Fruit fly (Drosophila melanogaster) whole organism, embryonic: Measurements from ENCODE around the gene fln.

Experiments
- BEAF-32 ChIP-seq: fragments of 200-800 bp; sonication (Bioruptor generic); optimal IDR thresholded peaks from 3 replicates; lab custom pipeline; 2017; ENCODE audit warnings: missing biosample characterization, missing genetic modification characterization, mild to moderate bottlenecking, moderate library complexity, missing genetic modification reagents
- Bdp1 ChIP-seq: fragments of 200-800 bp; sonication (Bioruptor generic); optimal IDR thresholded peaks from 3 replicates; lab custom pipeline; 2016; ENCODE audit warnings: missing biosample characterization, missing genetic modification characterization
- Bteb2 ChIP-seq: fragments of 200-800 bp; sonication (Bioruptor generic); optimal IDR thresholded peaks from 2 replicates; lab custom pipeline; 2016; ENCODE audit warnings: missing biosample characterization, missing genetic modification characterization
- CG10209 ChIP-seq: fragments of 200-800 bp; sonication (Bioruptor generic); optimal IDR thresholded peaks from 3 replicates; lab custom pipeline; 2017; ENCODE audit warnings: missing biosample characterization, mild to moderate bottlenecking, missing genetic modification characterization, missing genetic modification reagents
- CG13296 ChIP-seq: fragments of 200-800 bp; sonication (Bioruptor generic); optimal IDR thresholded peaks from 3 replicates; lab custom pipeline; 2018; ENCODE audit warnings: missing biosample characterization, mild to moderate bottlenecking, missing genetic modification characterization
- CG13775 ChIP-seq: fragments of 200-800 bp; sonication (Bioruptor generic); optimal IDR thresholded peaks from 3 replicates; lab custom pipeline; 2017; ENCODE audit warnings: missing biosample characterization, mild to moderate bottlenecking, missing genetic modification characterization
- CG14441 ChIP-seq: fragments of 200-800 bp; sonication (Bioruptor generic); IDR thresholded peaks from 2 replicates; pipeline ENCODE4 v1.3.6; 2022; ENCODE audit warnings: missing biosample characterization, missing genetic modification characterization
- CG14965 ChIP-seq: fragments of 200-800 bp; sonication (Bioruptor generic); optimal IDR thresholded peaks from 2 replicates; lab custom pipeline; 2016; ENCODE audit warnings: missing biosample characterization, missing genetic modification characterization, borderline replicate concordance
- CG17359 ChIP-seq: fragments of 200-800 bp; sonication (Bioruptor generic); optimal IDR thresholded peaks from 3 replicates; lab custom pipeline; 2018; ENCODE audit warnings: missing biosample characterization, mild to moderate bottlenecking, missing genetic modification characterization, moderate library complexity
- CG18476 ChIP-seq: fragments of 200-800 bp; sonication (Bioruptor generic); optimal IDR thresholded peaks from 2 replicates; lab custom pipeline; 2016; ENCODE audit warnings: missing biosample characterization, mild to moderate bottlenecking, missing genetic modification characterization
- CG2889 ChIP-seq: fragments of 200-800 bp; sonication (Bioruptor generic); IDR thresholded peaks from 3 replicates; pipeline ENCODE4 v1.3.6; 2022; ENCODE audit warnings: missing biosample characterization, missing genetic modification characterization
- CG31224 ChIP-seq: fragments of 200-800 bp; sonication (Bioruptor generic); IDR thresholded peaks from 2 replicates; pipeline ENCODE4 v1.3.6; 2022; ENCODE audit warnings: missing biosample characterization, missing genetic modification characterization
- CG34224 ChIP-seq: fragments of 200-800 bp; sonication (Bioruptor generic); IDR thresholded peaks from 3 replicates; pipeline ENCODE4 v1.3.6; 2022; ENCODE audit warnings: missing biosample characterization, missing genetic modification characterization; ENCODE audit not compliant: partially characterized antibody
- CG3995 ChIP-seq: fragments of 200-800 bp; sonication (Bioruptor generic); optimal IDR thresholded peaks from 3 replicates; lab custom pipeline; 2016; ENCODE audit warnings: missing biosample characterization, missing genetic modification characterization
- CG4854 ChIP-seq: fragments of 200-800 bp; sonication (Bioruptor generic); optimal IDR thresholded peaks from 2 replicates; lab custom pipeline; 2016; ENCODE audit warnings: missing biosample characterization, missing genetic modification characterization, inconsistent platforms
- CG8359 ChIP-seq: fragments of 200-800 bp; sonication (Bioruptor generic); optimal IDR thresholded peaks from 2 replicates; lab custom pipeline; 2017; ENCODE audit warnings: missing biosample characterization, mild to moderate bottlenecking, missing genetic modification characterization, borderline replicate concordance
- CG9727 ChIP-seq: fragments of 200-800 bp; sonication (Bioruptor generic); optimal IDR thresholded peaks from 3 replicates; lab custom pipeline; 2017; ENCODE audit warnings: missing biosample characterization, mild to moderate bottlenecking, missing genetic modification characterization
- Dref ChIP-seq: fragments of 200-800 bp; sonication (Bioruptor generic); IDR thresholded peaks from 2 replicates; pipeline ENCODE4 v1.3.6; 2022; ENCODE audit warnings: missing biosample characterization, missing genetic modification characterization
- Fer3 ChIP-seq: fragments of 200-800 bp; sonication (Bioruptor generic); optimal IDR thresholded peaks from 2 replicates; lab custom pipeline; 2018; ENCODE audit warnings: missing biosample characterization, mild to moderate bottlenecking, missing genetic modification characterization, moderate library complexity
- MTF-1 ChIP-seq: fragments of 200-800 bp; sonication (Bioruptor generic); optimal IDR thresholded peaks from 2 replicates; lab custom pipeline; 2018; ENCODE audit warnings: missing biosample characterization, mild to moderate bottlenecking, missing genetic modification characterization, borderline replicate concordance
- Mad ChIP-seq: fragments of 200-800 bp; sonication (Bioruptor generic); optimal IDR thresholded peaks from 2 replicates; lab custom pipeline; 2016; ENCODE audit warnings: missing biosample characterization, missing genetic modification characterization
- Med ChIP-seq: fragments of 200-800 bp; sonication (Bioruptor generic); peaks from one replicate; lab custom pipeline; 2016; ENCODE audit warnings: missing biosample characterization, missing genetic modification characterization, mild to moderate bottlenecking, inconsistent platforms, moderate library complexity
- NFAT ChIP-seq: fragments of 200-800 bp; sonication (Bioruptor generic); IDR thresholded peaks from 2 replicates; pipeline ENCODE4 v1.3.6; 2022; ENCODE audit warnings: missing biosample characterization, missing genetic modification characterization
- Nf-YA ChIP-seq: fragments of 200-800 bp; sonication (Bioruptor generic); IDR thresholded peaks from 2 replicates; pipeline ENCODE4 v1.3.6; 2022; ENCODE audit warnings: missing biosample characterization, missing genetic modification characterization
- Opbp ChIP-seq: fragments of 200-800 bp; sonication (Bioruptor generic); IDR thresholded peaks from 3 replicates; pipeline ENCODE4 v1.3.6; 2022; ENCODE audit warnings: missing biosample characterization, missing genetic modification characterization; ENCODE audit not compliant: partially characterized antibody
- Optix ChIP-seq: fragments of 200-800 bp; sonication (Bioruptor generic); IDR thresholded peaks from 3 replicates; pipeline ENCODE4 v1.3.6; 2022; ENCODE audit warnings: missing biosample characterization, missing genetic modification characterization
- Pdp1 ChIP-seq, 2 experiments: fragments of 200-800 bp; sonication (Bioruptor generic); optimal IDR thresholded peaks; 3 replicates each; lab custom pipeline; 2016; ENCODE audit warnings: missing biosample characterization in 2 of 2, missing genetic modification characterization in 2 of 2, mild to moderate bottlenecking in 1 of 2, moderate library complexity in 1 of 2
- Ptx1 ChIP-seq: fragments of 200-800 bp; sonication (Bioruptor generic); IDR thresholded peaks from 2 replicates; pipeline ENCODE4 v1.3.6; 2022; ENCODE audit warnings: missing biosample characterization, missing genetic modification characterization
- Ravus ChIP-seq: fragments of 200-800 bp; sonication (Bioruptor generic); IDR thresholded peaks from 2 replicates; pipeline ENCODE4 v1.3.6; 2022; ENCODE audit warnings: missing biosample characterization, missing genetic modification characterization
- Side ChIP-seq: fragments of 200-800 bp; sonication (Bioruptor generic); optimal IDR thresholded peaks from 2 replicates; lab custom pipeline; 2016; ENCODE audit warnings: missing biosample characterization, missing genetic modification characterization
- Spps ChIP-seq: fragments of 200-800 bp; sonication (Bioruptor generic); optimal IDR thresholded peaks from 2 replicates; lab custom pipeline; 2018; ENCODE audit warnings: missing biosample characterization, mild to moderate bottlenecking, missing genetic modification characterization
- ab ChIP-seq: fragments of 200-800 bp; sonication (Bioruptor generic); optimal IDR thresholded peaks from 2 replicates; lab custom pipeline; 2016; ENCODE audit warnings: missing biosample characterization, missing genetic modification characterization
- ara ChIP-seq: fragments of 200-800 bp; sonication (Bioruptor generic); IDR thresholded peaks from 2 replicates; pipeline ENCODE4 v1.3.6; 2022; ENCODE audit warnings: missing biosample characterization, missing genetic modification characterization
- br ChIP-seq: fragments of >200 bp; optimal IDR thresholded peaks from 2 replicates; lab custom pipeline; 2017
- corto ChIP-seq: fragments of 200-800 bp; sonication (Bioruptor generic); optimal IDR thresholded peaks from 2 replicates; lab custom pipeline; 2016; ENCODE audit warnings: missing biosample characterization, mild to moderate bottlenecking, missing genetic modification characterization, moderate library complexity
- crol ChIP-seq: fragments of 200-800 bp; sonication (Bioruptor generic); IDR thresholded peaks from 2 replicates; pipeline ENCODE4 v1.3.6; 2022; ENCODE audit warnings: missing biosample characterization, missing genetic modification characterization
- danr ChIP-seq: fragments of 200-800 bp; sonication (Bioruptor generic); IDR thresholded peaks from 2 replicates; pipeline ENCODE4 v1.3.6; 2022; ENCODE audit warnings: missing biosample characterization, missing genetic modification characterization
- gro ChIP-seq: fragments of 200-800 bp; sonication (Bioruptor generic); optimal IDR thresholded peaks from 2 replicates; lab custom pipeline; 2016; ENCODE audit warnings: missing biosample characterization, missing genetic modification characterization
- gsb-n ChIP-seq: fragments of 200-800 bp; sonication (Bioruptor generic); optimal IDR thresholded peaks from 3 replicates; lab custom pipeline; 2018; ENCODE audit warnings: missing biosample characterization, mild to moderate bottlenecking, missing genetic modification characterization
- lilli ChIP-seq: fragments of 200-800 bp; sonication (Bioruptor generic); optimal IDR thresholded peaks from 3 replicates; lab custom pipeline; 2016; ENCODE audit warnings: missing biosample characterization, missing genetic modification characterization
- psq ChIP-seq: fragments of 200-800 bp; sonication (Bioruptor generic); optimal IDR thresholded peaks from 2 replicates; lab custom pipeline; 2017; ENCODE audit warnings: missing biosample characterization, missing genetic modification characterization
- sens-2 ChIP-seq: fragments of 200-800 bp; sonication (Bioruptor generic); IDR thresholded peaks from 2 replicates; pipeline ENCODE4 v1.3.6; 2022; ENCODE audit warnings: missing biosample characterization, missing genetic modification characterization
- sisA ChIP-seq: fragments of 200-800 bp; sonication (Bioruptor generic); IDR thresholded peaks from 2 replicates; pipeline ENCODE4 v1.3.6; 2022; ENCODE audit warnings: missing biosample characterization, missing genetic modification characterization
- sug ChIP-seq: fragments of 200-800 bp; optimal IDR thresholded peaks from 2 replicates; lab custom pipeline; 2019; ENCODE audit warnings: missing biosample characterization, mild to moderate bottlenecking, missing genetic modification characterization, moderate library complexity
- trh ChIP-seq: fragments of 200-800 bp; sonication (Bioruptor generic); optimal IDR thresholded peaks from 2 replicates; lab custom pipeline; 2016; ENCODE audit warnings: missing biosample characterization, missing genetic modification characterization
- twi ChIP-seq: fragments of 200-800 bp; optimal IDR thresholded peaks from 2 replicates; lab custom pipeline; 2019; ENCODE audit warnings: missing biosample characterization, mild to moderate bottlenecking, missing genetic modification characterization, moderate library complexity
- tx ChIP-seq: fragments of 200-800 bp; sonication (Bioruptor generic); optimal IDR thresholded peaks from 2 replicates; lab custom pipeline; 2016; ENCODE audit warnings: missing biosample characterization, missing genetic modification characterization
- vfl ChIP-seq: fragments of 200-800 bp; sonication (Bioruptor generic); optimal IDR thresholded peaks from 2 replicates; lab custom pipeline; 2016; ENCODE audit warnings: missing biosample characterization, missing genetic modification characterization
- vvl ChIP-seq: fragments of 200-800 bp; sonication (Bioruptor generic); IDR thresholded peaks from 2 replicates; pipeline ENCODE4 v1.3.6; 2022; ENCODE audit warnings: missing biosample characterization, missing genetic modification characterization

The fln gene

DNA sequence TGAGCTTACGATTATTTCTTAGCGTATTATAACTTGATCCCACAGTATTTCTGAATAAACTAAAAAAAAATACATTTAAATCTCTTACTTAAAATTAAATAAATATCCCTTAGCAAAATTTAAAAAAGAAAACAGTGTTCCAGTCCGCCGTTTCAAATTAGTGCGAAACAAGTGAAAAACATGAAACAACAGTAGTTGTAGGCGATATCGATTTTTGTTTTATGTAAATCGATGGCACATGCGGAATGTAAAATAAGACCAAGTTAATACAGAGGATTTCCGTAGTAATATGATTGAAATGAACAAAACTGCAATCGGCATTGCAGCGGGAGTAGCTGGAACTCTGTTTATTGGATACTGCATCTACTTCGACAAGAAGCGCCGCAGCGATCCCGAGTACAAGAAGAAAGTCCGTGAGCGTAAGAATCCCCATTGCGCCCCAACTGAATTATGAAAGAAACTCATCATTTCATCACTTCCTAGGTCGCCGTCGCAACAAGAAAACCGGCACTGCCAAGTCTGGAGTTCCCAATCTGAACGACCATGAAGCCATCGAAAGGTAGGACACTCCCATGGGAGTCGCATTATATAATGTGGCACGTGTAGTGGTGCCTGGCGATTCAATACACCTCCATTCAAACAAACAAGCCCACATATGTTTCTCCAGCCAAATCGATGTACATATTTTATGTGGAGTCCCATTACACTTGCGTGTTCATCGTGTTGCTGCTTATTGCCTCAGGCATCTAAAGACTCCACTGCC lies 10.0 kb upstream of the fln start (continued):
- TF ChIP-seq CG9727 (GFP tag; lab: Kevin White, UChicago) (no peak), CG34224 (GFP tag; lab: Robert Waterston, UW) (no peak), CG13296 (GFP tag; lab: Kevin White, UChicago) (no peak), CG8359 (no peak), Bteb2 (GFP tag; lab: Kevin White, UChicago) (no peak)

- TF ChIP-seq CG4854 (no peak), ab (GFP tag; lab: Kevin White, UChicago) (no peak), crol (GFP tag; lab: Robert Waterston, UW) (no peak), CG13775 (GFP tag; lab: Kevin White, UChicago) (no peak), Nf-YA (GFP tag; lab: Robert Waterston, UW) (no peak), CG10209 (GFP tag; lab: Kevin White, UChicago) (no peak), trh (no peak), BEAF-32 (GFP tag; lab: Kevin White, UChicago) (no peak), danr (no peak), Opbp (GFP tag; lab: Robert Waterston, UW) (no peak), sens-2 (GFP tag; lab: Robert Waterston, UW) (no peak), NFAT (GFP tag; lab: Robert Waterston, UW) (no peak), CG3995 (GFP tag; lab: Kevin White, UChicago) (no peak), CG18476 (GFP tag; lab: Kevin White, UChicago) (no peak), Fer3 (tag; lab: Kevin White, UChicago) (peak; percentile 9), Spps (no peak), vvl (GFP tag; lab: Robert Waterston, UW) (no peak), ara (no peak), CG31224 (GFP tag; lab: Robert Waterston, UW) (no peak), Optix (GFP tag; lab: Robert Waterston, UW) (no peak), twi (tag; lab: Kevin White, UChicago) (no peak), tx (no peak), br (no peak), lilli (GFP tag; lab: Kevin White, UChicago) (no peak), CG2889 (GFP tag; lab: Robert Waterston, UW) (no peak), sisA (GFP tag; lab: Robert Waterston, UW) (no peak), CG17359 (tag; lab: Kevin White, UChicago) (no peak), Bdp1 (GFP tag; lab: Kevin White, UChicago) (no peak), psq (GFP tag; lab: Kevin White, UChicago) (no peak), Ptx1 (GFP tag; lab: Robert Waterston, UW) (no peak), vfl (GFP tag; lab: Kevin White, UChicago) (no peak), sug (tag; lab: Kevin White, UChicago) (peak; percentile 19), MTF-1 (GFP tag; lab: Kevin White, UChicago) (no peak), Side (GFP tag; lab: Kevin White, UChicago) (no peak), Ravus (GFP tag; lab: Robert Waterston, UW) (no peak), corto (no peak), Mad (no peak), Med (GFP tag; lab: Kevin White, UChicago) (peak; percentile 22), gsb-n (no peak), gro (no peak), Pdp1 (GFP tag; optimal IDR thresholded peaks at IDR 0.05; lab: Kevin White, UChicago) (no peak), Dref (GFP tag; lab: Robert Waterston, UW) (no peak), CG14965 (GFP tag; lab: Kevin White, UChicago) (no peak), CG14441 (GFP tag; lab: Robert Waterston, UW) (no peak)
Measured at dm6 chr3L:20000081-20000736, 9.2 kb upstream of the fln start, which contains the start of the genes Tom20 and Gabat. TSS of gene Tom20 (plus strand) at chr3L:20000644. TSS of gene Gabat (minus strand) at chr3L:20000686.
